Worm (Caenorhabditis elegans): ENCODE measurements around the gene VC5.2.

DNA sequence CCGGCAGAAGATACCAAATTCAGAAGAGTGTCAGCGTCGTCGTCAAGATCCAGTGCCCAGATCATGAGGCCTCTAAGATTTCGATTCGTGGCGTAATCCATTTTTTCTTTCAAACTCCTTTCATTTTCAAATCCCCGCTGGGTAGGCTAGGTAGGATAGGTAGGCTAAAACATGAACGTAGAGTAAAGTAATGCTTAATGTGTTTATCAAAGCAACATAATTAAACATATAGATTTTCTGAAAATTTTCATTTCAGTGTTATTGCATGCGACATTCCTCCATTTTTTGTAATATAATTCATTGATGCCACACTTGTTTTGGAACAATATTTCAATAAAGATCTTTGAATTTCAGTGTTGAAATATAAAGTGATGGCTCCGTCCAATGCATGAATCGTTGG, 43.7 kb downstream of the VC5.2 start, which contains the start of gene T01C4.8:
- TF ChIP-seq gmeb-2 (tag; optimal IDR thresholded peaks at IDR 0.05) (no peak), nfya-1 (tag; optimal IDR thresholded peaks at IDR 0.05) (no peak), ceh-14 (tag; optimal IDR thresholded peaks at IDR 0.05) (no peak), hlh-8 (tag; optimal IDR thresholded peaks at IDR 0.05) (no peak), hlh-30 (tag; optimal IDR thresholded peaks at IDR 0.05; ENCODE audit: insufficient read depth) (no peak), ztf-16 (tag; optimal IDR thresholded peaks at IDR 0.05) (no peak), pha-4 (tag; optimal IDR thresholded peaks at IDR 0.05) (no peak)
